Fruit fly (Drosophila melanogaster) whole organism, embryonic: ENCODE results near the gene eco.

ENCODE experiments used
- Atf-2 ChIP-seq: fragments of 200-800 bp; sonication (Bioruptor generic); optimal IDR thresholded peaks from 2 replicates; lab custom pipeline; 2016; ENCODE audit warnings: missing biosample characterization, missing genetic modification characterization
- Atf3 ChIP-seq: fragments of 200-800 bp; sonication (Bioruptor generic); optimal IDR thresholded peaks from 3 replicates; lab custom pipeline; 2016; ENCODE audit warnings: missing biosample characterization, missing genetic modification characterization
- Atf6 ChIP-seq: fragments of 200-800 bp; sonication (Bioruptor generic); IDR thresholded peaks from 2 replicates; pipeline ENCODE4 v1.3.6; 2022; ENCODE audit warnings: missing biosample characterization, missing genetic modification characterization
- Awh ChIP-seq: fragments of 200-800 bp; sonication (Bioruptor generic); IDR thresholded peaks from 2 replicates; pipeline ENCODE4, ENCODE4 v1.3.6; 2022; ENCODE audit warnings: missing biosample characterization, missing genetic modification characterization
- CG10543 ChIP-seq: fragments of 200-800 bp; sonication (Bioruptor generic); optimal IDR thresholded peaks from 3 replicates; lab custom pipeline; 2017; ENCODE audit warnings: missing biosample characterization, mild to moderate bottlenecking, missing genetic modification characterization, moderate library complexity
- CG11398 ChIP-seq: fragments of 200-800 bp; sonication (Bioruptor generic); optimal IDR thresholded peaks from 2 replicates; lab custom pipeline; 2016; ENCODE audit warnings: missing biosample characterization, missing genetic modification characterization
- CG12071 ChIP-seq: fragments of 200-800 bp; sonication (Bioruptor generic); optimal IDR thresholded peaks from 3 replicates; lab custom pipeline; 2018; ENCODE audit warnings: missing biosample characterization, mild to moderate bottlenecking, missing genetic modification characterization
- CG12219 ChIP-seq: fragments of 200-800 bp; sonication (Bioruptor generic); optimal IDR thresholded peaks from 3 replicates; lab custom pipeline; 2018; ENCODE audit warnings: missing biosample characterization, mild to moderate bottlenecking, missing genetic modification characterization
- CG12744 ChIP-seq: fragments of 200-800 bp; sonication (Bioruptor generic); optimal IDR thresholded peaks from 2 replicates; lab custom pipeline; 2016; ENCODE audit warnings: missing biosample characterization, missing genetic modification characterization
- CG12942 ChIP-seq: fragments of 200-800 bp; sonication (Bioruptor generic); optimal IDR thresholded peaks from 3 replicates; lab custom pipeline; 2016; ENCODE audit warnings: missing biosample characterization, missing genetic modification characterization
- CG13894 ChIP-seq: fragments of 200-800 bp; sonication (Bioruptor generic); optimal IDR thresholded peaks from 3 replicates; lab custom pipeline; 2018; ENCODE audit warnings: missing biosample characterization, mild to moderate bottlenecking, missing genetic modification characterization, moderate library complexity
- CG14014 ChIP-seq: fragments of 200-800 bp; sonication (Bioruptor generic); IDR thresholded peaks from 2 replicates; pipeline ENCODE4 v1.3.6; 2022; ENCODE audit warnings: missing biosample characterization, missing genetic modification characterization
- CG17328 ChIP-seq: fragments of 200-800 bp; sonication (Bioruptor generic); IDR thresholded peaks from 2 replicates; pipeline ENCODE4 v1.3.6; 2022; ENCODE audit warnings: missing biosample characterization, missing genetic modification characterization
- CG17568 ChIP-seq: fragments of 200-800 bp; sonication (Bioruptor generic); optimal IDR thresholded peaks from 2 replicates; lab custom pipeline; 2018; ENCODE audit warnings: missing biosample characterization, mild to moderate bottlenecking, missing genetic modification characterization, moderate library complexity
- CG3281 ChIP-seq: fragments of 200-800 bp; sonication (Bioruptor generic); optimal IDR thresholded peaks from 3 replicates; lab custom pipeline; 2017; ENCODE audit warnings: missing biosample characterization, mild to moderate bottlenecking, missing genetic modification characterization
- CG6654 ChIP-seq: fragments of 200-800 bp; sonication (Bioruptor generic); optimal IDR thresholded peaks from 2 replicates; lab custom pipeline; 2017; ENCODE audit warnings: missing biosample characterization, mild to moderate bottlenecking, missing genetic modification characterization
- CG7987 ChIP-seq: fragments of 200-800 bp; sonication (Bioruptor generic); optimal IDR thresholded peaks from 2 replicates; lab custom pipeline; 2018; ENCODE audit warnings: missing biosample characterization, mild to moderate bottlenecking, missing genetic modification characterization, moderate library complexity
- CG8388 ChIP-seq: fragments of 200-800 bp; sonication (Bioruptor generic); optimal IDR thresholded peaks from 2 replicates; lab custom pipeline; 2019; ENCODE audit warnings: missing biosample characterization, mild to moderate bottlenecking, missing genetic modification characterization, moderate library complexity
- CG9727 ChIP-seq: fragments of 200-800 bp; sonication (Bioruptor generic); optimal IDR thresholded peaks from 3 replicates; lab custom pipeline; 2017; ENCODE audit warnings: missing biosample characterization, mild to moderate bottlenecking, missing genetic modification characterization
- CHES-1-like ChIP-seq: fragments of 200-800 bp; sonication (Bioruptor generic); optimal IDR thresholded peaks from 2 replicates; lab custom pipeline; 2016; ENCODE audit warnings: missing biosample characterization, missing genetic modification characterization
- E2f1 ChIP-seq: fragments of 200-800 bp; sonication (Bioruptor generic); IDR thresholded peaks from 2 replicates; pipeline ENCODE4 v1.3.6; 2022; ENCODE audit warnings: missing biosample characterization, missing genetic modification characterization
- E2f2 ChIP-seq: fragments of 200-800 bp; sonication (Bioruptor generic); IDR thresholded peaks from 2 replicates; pipeline ENCODE4 v1.3.6; 2022; ENCODE audit warnings: missing biosample characterization, missing genetic modification characterization
- Ets97D ChIP-seq: fragments of 200-800 bp; sonication (Bioruptor generic); optimal IDR thresholded peaks from 3 replicates; lab custom pipeline; 2016; ENCODE audit warnings: missing biosample characterization, missing genetic modification characterization
- Fer1 ChIP-seq: fragments of 200-800 bp; sonication (Bioruptor generic); optimal IDR thresholded peaks from 2 replicates; lab custom pipeline; 2017; ENCODE audit warnings: missing biosample characterization, mild to moderate bottlenecking, missing genetic modification characterization
- HLH54F ChIP-seq: fragments of 200-800 bp; sonication (Bioruptor generic); optimal IDR thresholded peaks from 3 replicates; lab custom pipeline; 2016; ENCODE audit warnings: missing biosample characterization, missing genetic modification characterization
- HmgD ChIP-seq: fragments of 200-800 bp; sonication (Bioruptor generic); optimal IDR thresholded peaks from 3 replicates; lab custom pipeline; 2016; ENCODE audit warnings: missing biosample characterization, missing genetic modification characterization
- HmgZ ChIP-seq: fragments of 200-800 bp; sonication (Bioruptor generic); optimal IDR thresholded peaks from 2 replicates; lab custom pipeline; 2018; ENCODE audit warnings: missing biosample characterization, mild to moderate bottlenecking, missing genetic modification characterization
- Hmr ChIP-seq: fragments of 200-800 bp; sonication (Bioruptor generic); optimal IDR thresholded peaks from 3 replicates; lab custom pipeline; 2017; ENCODE audit warnings: mild to moderate bottlenecking, missing biosample characterization, missing genetic modification reagents, missing genetic modification characterization
- MBD-R2 ChIP-seq: fragments of 200-800 bp; sonication (Bioruptor generic); IDR thresholded peaks from 2 replicates; pipeline ENCODE4 v1.3.6; 2022; ENCODE audit warnings: missing biosample characterization, missing genetic modification characterization
- NC2α ChIP-seq: fragments of 200-800 bp; sonication (Bioruptor generic); optimal IDR thresholded peaks from 2 replicates; lab custom pipeline; 2016; ENCODE audit warnings: missing biosample characterization, missing genetic modification characterization
- NFAT ChIP-seq: fragments of 200-800 bp; sonication (Bioruptor generic); IDR thresholded peaks from 2 replicates; pipeline ENCODE4 v1.3.6; 2022; ENCODE audit warnings: missing biosample characterization, missing genetic modification characterization
- PHDP ChIP-seq: fragments of 200-800 bp; sonication (Bioruptor generic); optimal IDR thresholded peaks from 3 replicates; lab custom pipeline; 2018; ENCODE audit warnings: missing biosample characterization, mild to moderate bottlenecking, missing genetic modification characterization, moderate library complexity
- ash1 ChIP-seq: fragments of 200-800 bp; sonication (Bioruptor generic); optimal IDR thresholded peaks from 2 replicates; lab custom pipeline; 2018; ENCODE audit warnings: missing biosample characterization, mild to moderate bottlenecking, missing genetic modification characterization
- bigmax ChIP-seq: fragments of 200-800 bp; sonication (Bioruptor generic); optimal IDR thresholded peaks from 2 replicates; lab custom pipeline; 2018; ENCODE audit warnings: missing biosample characterization, mild to moderate bottlenecking, missing genetic modification characterization
- chm ChIP-seq: fragments of 200-800 bp; sonication (Bioruptor generic); IDR thresholded peaks from 2 replicates; pipeline ENCODE4 v1.3.6; 2022; ENCODE audit warnings: missing biosample characterization, missing genetic modification characterization
- disco-r ChIP-seq: fragments of 200-800 bp; sonication (Bioruptor generic); optimal IDR thresholded peaks from 2 replicates; lab custom pipeline; 2016; ENCODE audit warnings: missing biosample characterization, missing genetic modification characterization
- exex ChIP-seq: fragments of 200-800 bp; sonication (Bioruptor generic); optimal IDR thresholded peaks from 4 replicates; lab custom pipeline; 2018; ENCODE audit warnings: missing biosample characterization, mild to moderate bottlenecking, missing genetic modification characterization, moderate library complexity
- gcm ChIP-seq: fragments of 200-800 bp; sonication (Bioruptor generic); optimal IDR thresholded peaks from 2 replicates; lab custom pipeline; 2019; ENCODE audit warnings: missing biosample characterization, mild to moderate bottlenecking, missing genetic modification characterization, moderate library complexity
- gfzf ChIP-seq: fragments of 200-800 bp; sonication (Bioruptor generic); optimal IDR thresholded peaks from 2 replicates; lab custom pipeline; 2016; ENCODE audit warnings: missing biosample characterization, mild to moderate bottlenecking, missing genetic modification characterization, moderate library complexity
- grau ChIP-seq: fragments of 200-800 bp; optimal IDR thresholded peaks from 3 replicates; lab custom pipeline; 2019; ENCODE audit warnings: missing biosample characterization, mild to moderate bottlenecking, missing genetic modification characterization, moderate library complexity
- gro ChIP-seq: fragments of 200-800 bp; sonication (Bioruptor generic); optimal IDR thresholded peaks from 2 replicates; lab custom pipeline; 2016; ENCODE audit warnings: missing biosample characterization, missing genetic modification characterization
- her ChIP-seq: fragments of 200-800 bp; sonication (Bioruptor generic); optimal IDR thresholded peaks from 2 replicates; lab custom pipeline; 2016; ENCODE audit warnings: missing biosample characterization, missing genetic modification characterization
- hkb ChIP-seq, 2 experiments: fragments of 200-800 bp in 1 of 2; fragments of >200 bp in 1 of 2; sonication (Bioruptor generic) in 1 of 2; IDR thresholded peaks in 1 of 2; optimal IDR thresholded peaks in 1 of 2; 2 replicates each; pipeline versions ENCODE4 v1.3.6 to Lab custom; 2017 to 2022; ENCODE audit warnings: missing biosample characterization in 1 of 2, missing genetic modification characterization in 1 of 2
- lab ChIP-seq: fragments of 200-800 bp; sonication (Bioruptor generic); optimal IDR thresholded peaks from 3 replicates; lab custom pipeline; 2017; ENCODE audit warnings: missing biosample characterization, missing genetic modification characterization, mild to moderate bottlenecking, moderate library complexity, missing genetic modification reagents
- ranshi ChIP-seq: fragments of 200-800 bp; sonication (Bioruptor generic); IDR thresholded peaks from 2 replicates; pipeline ENCODE4 v1.3.6; 2022; ENCODE audit warnings: missing biosample characterization, missing genetic modification characterization
- rib ChIP-seq: fragments of 200-800 bp; sonication (Bioruptor generic); IDR thresholded peaks from 2 replicates; pipeline ENCODE4 v1.3.6; 2022; ENCODE audit warnings: missing biosample characterization, missing genetic modification characterization
- schlank ChIP-seq: fragments of 200-800 bp; sonication (Bioruptor generic); optimal IDR thresholded peaks from 2 replicates; lab custom pipeline; 2018; ENCODE audit warnings: missing biosample characterization, mild to moderate bottlenecking, missing genetic modification characterization
- sob ChIP-seq: fragments of 200-800 bp; sonication (Bioruptor generic); IDR thresholded peaks from 2 replicates; pipeline ENCODE4 v1.3.6; 2022; ENCODE audit warnings: missing biosample characterization, missing genetic modification characterization
- zen2 ChIP-seq: fragments of 200-800 bp; sonication (Bioruptor generic); IDR thresholded peaks from 3 replicates; pipeline ENCODE4 v1.3.6; 2022; ENCODE audit warnings: missing biosample characterization, missing genetic modification characterization; ENCODE audit not compliant: partially characterized antibody

The eco gene

dm6 chr3L:7359827-7360323 lies 20.7 kb upstream of the eco start, which contains the start of gene pst (continued):
- TF ChIP-seq Atf-2: peak; percentile 14
- peak; percentile 11; the same call in 1 of the 2 replicates for TF ChIP-seq ranshi (GFP tag; lab: Robert Waterston, UW)
- no peak for TF ChIP-seq grau (tag; lab: Kevin White, UChicago)
- no peak for TF ChIP-seq gcm
- TF ChIP-seq Ets97D (GFP tag; lab: Kevin White, UChicago): peak; percentile 53
- peak; percentile 52 for TF ChIP-seq CG12071 (GFP tag; lab: Kevin White, UChicago)
- peak; percentile 48 for TF ChIP-seq her
- TF ChIP-seq gfzf (GFP tag; lab: Kevin White, UChicago): peak; percentile 70
- TF ChIP-seq CG6654 (GFP tag; lab: Kevin White, UChicago): no peak
- peak; percentile 27 for TF ChIP-seq CG11398 (GFP tag; lab: Kevin White, UChicago)
- TF ChIP-seq bigmax (GFP tag; lab: Kevin White, UChicago): no peak
- peak; percentile 11 for TF ChIP-seq HmgZ (tag; lab: Kevin White, UChicago)
- peak; percentile 60 for TF ChIP-seq HmgD (GFP tag; lab: Kevin White, UChicago)
- TF ChIP-seq rib (GFP tag; lab: Robert Waterston, UW): peak; percentile 34
- peak; percentile 7 for TF ChIP-seq CG12219
- 0 out of 2 replicates have a peak, but pooled peaks have one; percentile 9 for TF ChIP-seq CG17328 (GFP tag; lab: Robert Waterston, UW)
- TF ChIP-seq Atf6 (GFP tag; lab: Robert Waterston, UW): peak; percentile 66
- peak; percentile 20 for TF ChIP-seq CHES-1-like (GFP tag; lab: Kevin White, UChicago)
- TF ChIP-seq E2f2 (GFP tag; lab: Robert Waterston, UW): peak; percentile 52; the same call in 1 of the 2 replicates
- TF ChIP-seq zen2 (GFP tag; lab: Robert Waterston, UW): 0 out of 3 replicates have a peak, but pooled peaks have one; percentile 15
- peak; percentile 14 for TF ChIP-seq ash1
- peak; percentile 45 for TF ChIP-seq CG13894 (tag; lab: Kevin White, UChicago)
- TF ChIP-seq chm: peak; percentile 81
- no peak for TF ChIP-seq CG14014 (GFP tag; lab: Robert Waterston, UW)
- peak; percentile 62 for TF ChIP-seq CG17568 (GFP tag; lab: Kevin White, UChicago)
- TF ChIP-seq gro: peak; percentile 8
- no peak for TF ChIP-seq CG8388 (GFP tag; lab: Kevin White, UChicago)
- peak; percentile 60 for TF ChIP-seq Hmr (GFP tag; lab: Kevin White, UChicago)
- peak; percentile 13 for TF ChIP-seq disco-r (GFP tag; lab: Kevin White, UChicago)
- peak; percentile 64 for TF ChIP-seq exex (tag; lab: Kevin White, UChicago)
- TF ChIP-seq E2f1: peak; percentile 39; the same call in 1 of the 2 replicates
- peak; percentile 22 for TF ChIP-seq Atf3 (GFP tag; lab: Kevin White, UChicago)
- peak; percentile 29 for TF ChIP-seq CG9727 (GFP tag; lab: Kevin White, UChicago)
- TF ChIP-seq CG12942 (GFP tag; lab: Kevin White, UChicago): no peak
- peak; percentile 24 for TF ChIP-seq Fer1 (GFP tag; lab: Kevin White, UChicago)
- peak; percentile 10 for TF ChIP-seq CG7987 (GFP tag; lab: Kevin White, UChicago)
- no peak for TF ChIP-seq schlank
- TF ChIP-seq CG12744 (GFP tag; lab: Kevin White, UChicago): peak; percentile 2
- peak; percentile 69 for TF ChIP-seq lab (GFP tag; lab: Kevin White, UChicago)
- TF ChIP-seq Awh (GFP tag; lab: Robert Waterston, UW): 0 out of 2 replicates have a peak, but pooled peaks have one; percentile 8
- peak; percentile 40; the same call in 1 of the 2 replicates for TF ChIP-seq sob (GFP tag; lab: Robert Waterston, UW)
- TF ChIP-seq PHDP (tag; lab: Kevin White, UChicago): peak; percentile 40
- TF ChIP-seq CG10543: peak; percentile 59
- peak; percentile 14 for TF ChIP-seq NC2α (GFP tag; lab: Kevin White, UChicago)
- peak; percentile 44; the same call in 1 of the 2 replicates for TF ChIP-seq NFAT (GFP tag; lab: Robert Waterston, UW)
- TF ChIP-seq hkb (optimal IDR thresholded peaks at IDR 0.05; lab: Kevin White, UChicago): no peak
- TF ChIP-seq hkb (GFP tag; IDR thresholded peaks at IDR 0.05; lab: Robert Waterston, UW): peak; percentile 57; the same call in 1 of the 2 replicates
- no peak for TF ChIP-seq MBD-R2 (GFP tag; lab: Robert Waterston, UW)
- TF ChIP-seq CG3281 (GFP tag; lab: Kevin White, UChicago): peak; percentile 62
- peak; percentile 29 for TF ChIP-seq HLH54F
